Worm (Caenorhabditis elegans): ENCODE data around the gene let-413.

Gene let-413

DNA sequence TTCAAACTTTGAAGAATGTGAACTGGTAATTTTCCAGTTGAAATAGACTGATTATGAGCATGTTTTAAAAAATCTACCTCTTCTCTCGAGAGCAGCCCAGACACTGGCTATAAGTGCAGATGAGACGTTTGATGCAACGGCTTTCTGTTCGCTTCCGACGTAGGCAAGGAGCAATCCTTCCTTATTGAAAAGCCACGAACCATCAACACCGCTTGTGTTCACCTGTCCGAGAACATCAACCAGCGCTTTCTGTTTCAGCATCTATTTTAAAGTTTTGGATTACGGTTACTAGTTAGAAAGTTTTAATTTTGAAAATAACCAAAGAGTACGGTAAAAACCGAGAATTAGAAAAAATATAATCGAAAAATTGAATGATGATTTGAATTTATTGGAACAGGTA is 33.3 kb upstream of the let-413 start, which contains the start of gene lmtr-2 (continued):
- TF ChIP-seq xnd-1 (tag; optimal IDR thresholded peaks at IDR 0.05): no peak
- no peak for TF ChIP-seq Y67H2A.10 (GFP tag; conservative IDR thresholded peaks at IDR 0.05)
- no peak for TF ChIP-seq hlh-26 (GFP tag; conservative IDR thresholded peaks at IDR 0.05)
- no peak for TF ChIP-seq dpff-1 (tag; optimal IDR thresholded peaks at IDR 0.05)
- no peak for TF ChIP-seq F37B4.10 (GFP tag; IDR thresholded peaks at IDR 0.05)
- 0 out of 2 replicates have a peak, but pooled peaks have one; percentile 21 for TF ChIP-seq cebp-2 (GFP tag; IDR thresholded peaks at IDR 0.05)
- TF ChIP-seq repo-1 (tag; optimal IDR thresholded peaks at IDR 0.05): peak; percentile 13
- TF ChIP-seq madf-6 (GFP tag; IDR thresholded peaks at IDR 0.05): peak; percentile 20; the same call in 1 of the 2 replicates
- 0 out of 2 replicates have a peak, but pooled peaks have one; percentile 18 for TF ChIP-seq hsf-1 (GFP tag; IDR thresholded peaks at IDR 0.05)

DNA sequence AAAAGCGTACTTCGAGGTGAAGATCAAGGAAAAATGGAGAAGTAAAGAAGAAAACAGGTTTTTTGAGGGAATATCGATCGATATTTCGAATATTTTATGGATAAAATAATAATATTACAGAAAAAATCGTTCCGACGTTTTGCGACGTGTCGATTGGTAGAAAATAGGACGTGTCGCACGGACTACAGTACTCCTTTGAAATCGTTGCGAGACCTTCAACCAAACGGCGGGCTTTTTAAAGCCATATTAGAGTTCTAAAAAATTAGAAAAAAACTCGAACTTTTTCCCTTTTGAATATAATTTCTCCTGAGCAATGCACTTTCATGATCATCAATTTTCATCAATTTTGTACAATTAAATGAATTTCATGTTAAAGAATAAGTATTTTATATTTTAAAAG is 32.5 kb upstream of the let-413 start, which contains the start of gene Y97E10AR.4:
TSS of gene Y97E10AR.4 (minus strand) at position 131 of the 400 bp plus-strand sequence.
- TF ChIP-seq F33H1.4 (GFP tag; IDR thresholded peaks at IDR 0.05) (peak; percentile 57), madf-6 (GFP tag; IDR thresholded peaks at IDR 0.05) (peak; percentile 39; the same call in 1 of the 2 replicates), madf-8 (GFP tag; conservative IDR thresholded peaks at IDR 0.05) (0 out of 2 replicates have a peak, but pooled peaks have one; percentile 26), snpc-1.3 (tag; optimal IDR thresholded peaks at IDR 0.05; ENCODE audit: insufficient read depth) (peak; percentile 8), die-1 (tag; optimal IDR thresholded peaks at IDR 0.05) (no peak), D2030.7 (GFP tag; IDR thresholded peaks at IDR 0.05) (no peak), lsl-1 (GFP tag; optimal IDR thresholded peaks at IDR 0.05) (peak; percentile 66), snpc-4 (GFP tag; optimal IDR thresholded peaks at IDR 0.05) (no peak), snpc-4 (tag; optimal IDR thresholded peaks at IDR 0.05) (peak in 1 of 4 experiments; percentile 6), snpc-3.4 (tag; optimal IDR thresholded peaks at IDR 0.05) (no peak), mcd-1 (GFP tag; IDR thresholded peaks at IDR 0.05) (no peak), attf-6 (GFP tag; IDR thresholded peaks at IDR 0.05) (no peak), F57A8.1 (GFP tag; optimal IDR thresholded peaks at IDR 0.05) (no peak), pha-4 (tag; optimal IDR thresholded peaks at IDR 0.05) (no peak), hmg-1.2 (GFP tag; IDR thresholded peaks at IDR 0.05) (0 out of 2 replicates have a peak, but pooled peaks have one; percentile 7), ama-1 (optimal IDR thresholded peaks at IDR 0.05) (no peak), ama-1 (GFP tag; optimal IDR thresholded peaks at IDR 0.05) (no peak)

DNA sequence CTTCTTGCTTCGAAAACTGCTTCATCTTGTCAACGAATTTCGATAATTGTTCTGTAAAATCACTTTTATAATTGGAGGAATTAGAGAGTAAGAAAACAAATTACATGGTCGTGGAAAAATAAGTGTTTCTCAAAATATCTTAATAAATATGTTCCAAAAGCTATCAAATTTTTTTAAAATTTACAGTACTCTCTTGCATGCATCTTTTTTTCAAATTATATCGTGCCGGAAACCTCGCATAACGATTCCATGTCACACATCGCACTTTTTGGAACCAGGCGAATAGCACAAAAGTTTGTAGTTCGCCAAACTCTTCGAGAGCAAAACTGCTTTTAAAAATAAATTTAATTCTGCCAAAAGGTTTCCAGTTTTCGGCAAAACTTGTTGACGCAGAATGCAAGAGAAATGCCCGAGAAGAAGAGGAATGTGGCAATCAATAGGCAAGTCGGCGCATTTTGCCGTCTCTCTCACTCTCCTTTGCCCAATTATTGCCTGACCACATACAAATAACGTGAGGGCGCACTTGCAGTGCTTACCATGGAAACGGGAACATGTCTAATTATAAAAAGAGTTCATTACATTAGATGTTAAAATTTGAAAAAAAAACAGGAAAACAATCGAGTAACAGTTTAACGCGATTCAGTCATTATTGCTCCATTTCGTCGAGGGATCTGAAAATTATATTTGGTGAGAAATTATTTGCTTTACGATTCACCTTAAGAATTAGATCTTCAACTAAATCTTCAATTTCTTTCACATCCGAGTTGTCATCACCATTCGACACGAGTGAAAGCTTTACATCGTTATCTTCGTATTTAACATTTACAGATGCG is 30.1 kb upstream of the let-413 start, which contains the start of gene Y97E10AR.3:
TSS of gene Y97E10AR.3 (minus strand) at position 51 of the 833 bp plus-strand sequence.
- TF ChIP-seq ztf-6 (GFP tag; IDR thresholded peaks at IDR 0.05) (no peak), K11D2.4 (GFP tag; IDR thresholded peaks at IDR 0.05) (no peak), F33H1.4 (GFP tag; IDR thresholded peaks at IDR 0.05) (no peak), nhr-120 (GFP tag; IDR thresholded peaks at IDR 0.05) (no peak), egl-18 (GFP tag; IDR thresholded peaks at IDR 0.05) (no peak), C06A6.2 (GFP tag; conservative IDR thresholded peaks at IDR 0.05) (no peak), sptf-2 (GFP tag; optimal IDR thresholded peaks at IDR 0.05) (no peak), somi-1 (GFP tag; optimal IDR thresholded peaks at IDR 0.05) (no peak), unc-62 (GFP tag; optimal IDR thresholded peaks at IDR 0.05) (no peak), D2030.7 (GFP tag; IDR thresholded peaks at IDR 0.05) (no peak), lag-1 (GFP tag; IDR thresholded peaks at IDR 0.05) (no peak), ama-1 (optimal IDR thresholded peaks at IDR 0.05) (no peak), ama-1 (GFP tag; optimal IDR thresholded peaks at IDR 0.05) (no peak), hsf-1 (GFP tag; IDR thresholded peaks at IDR 0.05) (0 out of 2 replicates have a peak, but pooled peaks have one; percentile 8), snpc-1.3 (tag; optimal IDR thresholded peaks at IDR 0.05; ENCODE audit: insufficient read depth) (no peak), B0019.2 (GFP tag; conservative IDR thresholded peaks at IDR 0.05) (no peak), gei-17 (GFP tag; optimal IDR thresholded peaks at IDR 0.05) (no peak), ceh-79 (tag; optimal IDR thresholded peaks at IDR 0.05) (no peak), attf-3 (GFP tag; conservative IDR thresholded peaks at IDR 0.05) (no peak), snpc-3.4 (tag; optimal IDR thresholded peaks at IDR 0.05) (peak; percentile 6), egrh-3 (GFP tag; IDR thresholded peaks at IDR 0.05) (no peak), ztf-25 (GFP tag; IDR thresholded peaks at IDR 0.05) (0 out of 2 replicates have a peak, but pooled peaks have one; percentile 20), attf-5 (GFP tag; optimal IDR thresholded peaks at IDR 0.05) (no peak), nhr-80 (tag; optimal IDR thresholded peaks at IDR 0.05) (peak; percentile 3), B0336.3 (GFP tag; IDR thresholded peaks at IDR 0.05) (0 out of 2 replicates have a peak, but pooled peaks have one; percentile 40)
